Worm (Caenorhabditis elegans) whole organism, L4/young adult: ENCODE results near the gene C17H11.6.

Source experiments
- W03F9.2 ChIP-seq: fragments of 150-350 bp; optimal IDR thresholded peaks from 2 replicates; lab custom pipeline; 2014; ENCODE audit warnings: missing biosample characterization, missing genetic modification characterization
- him-1 ChIP-seq: sonication (generic microtip); optimal IDR thresholded peaks from 2 replicates; lab custom pipeline; 2016; ENCODE audit warnings: missing genotype, missing genetic modification reagents, missing genetic modification characterization, missing compliant biosample characterization

DNA sequence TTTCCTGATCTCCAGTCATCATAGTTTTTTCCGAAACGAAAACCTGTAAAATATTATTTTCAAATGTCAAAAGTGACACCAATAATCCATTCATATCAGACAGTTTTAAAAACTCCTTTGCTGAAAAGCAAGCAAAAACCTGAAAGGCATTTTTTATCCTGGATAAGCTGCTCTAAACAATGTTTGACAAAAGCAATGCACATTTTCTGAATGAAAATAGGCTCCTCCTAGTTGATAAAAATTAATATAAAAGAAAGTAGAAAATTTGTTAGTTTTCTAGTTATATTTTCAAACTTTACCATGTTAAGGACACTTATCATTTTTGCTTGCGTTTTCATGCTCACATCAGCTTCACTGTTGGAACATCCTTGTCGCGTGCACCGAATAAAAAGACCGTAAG lies 15.8 kb upstream of the C17H11.6 start, which contains the start of gene K02A6.1:
- TF ChIP-seq him-1 (no peak), W03F9.2 (no peak)
